Fruit fly (Drosophila melanogaster): ENCODE measurements around the gene Der-1.

DNA sequence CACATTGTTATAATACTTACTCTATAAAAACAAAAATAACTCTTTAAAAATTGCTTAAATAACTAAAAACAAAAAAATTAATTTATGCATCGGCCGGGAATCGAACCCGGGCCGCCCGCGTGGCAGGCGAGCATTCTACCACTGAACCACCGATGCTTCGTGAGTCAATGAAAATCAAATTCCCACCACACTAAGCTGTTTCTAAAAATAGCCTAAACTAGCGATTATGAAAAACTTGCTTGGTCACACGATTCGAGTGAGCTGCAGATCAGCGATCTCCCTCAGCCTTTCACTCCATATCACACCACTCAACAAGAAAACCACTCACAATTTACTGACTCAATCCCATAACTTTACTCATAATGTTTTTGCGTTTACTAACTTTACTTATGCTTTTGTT is 35.8 kb upstream of the Der-1 start:
- TF ChIP-seq tai (GFP tag; optimal IDR thresholded peaks at IDR 0.05) (no peak), dsf (GFP tag; optimal IDR thresholded peaks at IDR 0.05; ENCODE audit: borderline replicate concordance) (no peak), ey (GFP tag; optimal IDR thresholded peaks at IDR 0.05) (no peak), sv (GFP tag; optimal IDR thresholded peaks at IDR 0.05) (no peak), rgr (GFP tag; optimal IDR thresholded peaks at IDR 0.05) (no peak), jim (GFP tag; optimal IDR thresholded peaks at IDR 0.05) (no peak), N (GFP tag; optimal IDR thresholded peaks at IDR 0.05) (no peak), Hr78 (GFP tag; optimal IDR thresholded peaks at IDR 0.05) (no peak)

Measured in whole organism, wandering third instar larva.